Worm (Caenorhabditis elegans) whole organism, L1 larva: ENCODE results near the gene C45G9.6.

Experiments
- C04F5.9 ChIP-seq: sonication (generic microtip); optimal IDR thresholded peaks from 2 replicates; lab custom pipeline; 2016; ENCODE audit warnings: missing genetic modification characterization, missing compliant biosample characterization
- C34B4.2 ChIP-seq: sonication (generic microtip); optimal IDR thresholded peaks from 2 replicates; lab custom pipeline; 2017; ENCODE audit warnings: mild to moderate bottlenecking, missing genetic modification characterization, missing compliant biosample characterization
- Y116A8C.19 ChIP-seq: sonication (generic microtip); optimal IDR thresholded peaks from 2 replicates; lab custom pipeline; 2016; ENCODE audit warnings: missing compliant biosample characterization, missing genetic modification characterization, borderline replicate concordance
- alr-1 ChIP-seq: fragments of 200-800 bp; sonication (Bioruptor generic); optimal IDR thresholded peaks from 2 replicates; lab custom pipeline; 2018; ENCODE audit warnings: borderline replicate concordance, mild to moderate bottlenecking, missing genetic modification characterization, missing compliant biosample characterization
- aly-2 ChIP-seq: fragments of 150-350 bp; optimal IDR thresholded peaks from 2 replicates; lab custom pipeline; 2014; ENCODE audit warnings: missing biosample characterization, missing genetic modification characterization
- ceh-63 ChIP-seq: fragments of 200-800 bp; sonication (Bioruptor generic); optimal IDR thresholded peaks from 2 replicates; lab custom pipeline; 2018; ENCODE audit warnings: mild to moderate bottlenecking, missing genetic modification characterization, missing compliant biosample characterization
- ceh-8 ChIP-seq: fragments of 200-800 bp; sonication (Bioruptor generic); optimal IDR thresholded peaks from 2 replicates; lab custom pipeline; 2018; ENCODE audit warnings: mild to moderate bottlenecking, missing genetic modification characterization, moderate library complexity, missing compliant biosample characterization
- ceh-88 ChIP-seq: fragments of 200-800 bp; sonication (Bioruptor generic); IDR thresholded peaks from 2 replicates; pipeline ENCODE4 v1.3.6; 2022; ENCODE audit warnings: missing genetic modification characterization, missing compliant biosample characterization
- dpl-1 ChIP-seq, 3 experiments: fragments of 150-350 bp in 2 of 3; sonication (generic microtip) in 1 of 3; optimal IDR thresholded peaks; 2 replicates each; lab custom pipeline; 2014 to 2017; ENCODE audit warnings: missing biosample characterization in 3 of 3, missing genetic modification characterization in 3 of 3, missing genetic modification reagents in 3 of 3
- efl-1 ChIP-seq, 4 experiments: fragments of 150-350 bp; optimal IDR thresholded peaks in 3 of 4; peaks in 1 of 4; 1 replicate in 1 of 4; 2 replicates in 3 of 4; lab custom pipeline; 2014; ENCODE audit warnings: missing biosample characterization in 2 of 4, missing genetic modification characterization in 2 of 4, missing genetic modification reagents in 2 of 4
- elt-3 ChIP-seq, 6 experiments: fragments of 150-350 bp in 1 of 6; sonication (generic microtip); optimal IDR thresholded peaks; 2 replicates each; lab custom pipeline; 2017 to 2018; ENCODE audit warnings: missing biosample characterization in 6 of 6, missing genetic modification characterization in 6 of 6, inconsistent platforms in 1 of 6
- fkh-10 ChIP-seq: sonication (generic microtip); optimal IDR thresholded peaks from 2 replicates; lab custom pipeline; 2017; ENCODE audit warnings: missing biosample characterization, missing genetic modification reagents, missing genetic modification characterization
- fkh-8 ChIP-seq: sonication (generic microtip); optimal IDR thresholded peaks from 2 replicates; lab custom pipeline; 2016; ENCODE audit warnings: mild to moderate bottlenecking, missing genetic modification characterization, missing compliant biosample characterization
- grh-1 ChIP-seq: fragments of 200-800 bp; sonication (Bioruptor generic); IDR thresholded peaks from 2 replicates; pipeline ENCODE4 v1.3.6; 2022; ENCODE audit warnings: missing genetic modification reagents, missing genetic modification characterization, missing compliant biosample characterization
- lin-13 ChIP-seq: fragments of 150-350 bp; optimal IDR thresholded peaks from 2 replicates; lab custom pipeline; 2014; ENCODE audit warnings: missing biosample characterization, missing genetic modification reagents, missing genetic modification characterization
- lin-14 ChIP-seq: fragments of 200-800 bp; sonication (Bioruptor generic); optimal IDR thresholded peaks from 2 replicates; lab custom pipeline; 2018; ENCODE audit warnings: mild to moderate bottlenecking, missing genetic modification characterization, moderate library complexity, missing compliant biosample characterization
- lin-15B ChIP-seq: fragments of 150-350 bp; sonication (generic microtip); optimal IDR thresholded peaks from 3 replicates; lab custom pipeline; 2014; ENCODE audit warnings: missing biosample characterization, missing genetic modification characterization
- lin-35 ChIP-seq, 2 experiments: fragments of 150-350 bp; optimal IDR thresholded peaks; 2 replicates each; lab custom pipeline; 2014; ENCODE audit warnings: missing biosample characterization in 2 of 2, missing genetic modification characterization in 2 of 2, missing genetic modification reagents in 2 of 2
- lin-39 ChIP-seq: fragments of 150-350 bp; optimal IDR thresholded peaks from 2 replicates; lab custom pipeline; 2014; ENCODE audit warnings: missing biosample characterization, missing genetic modification reagents, missing genetic modification characterization
- lsy-2 ChIP-seq, 2 experiments: fragments of 150-350 bp; optimal IDR thresholded peaks; 2 replicates each; lab custom pipeline; 2014; ENCODE audit warnings: missing biosample characterization in 2 of 2, missing genetic modification characterization in 2 of 2
- mab-9 ChIP-seq: fragments of 200-800 bp; sonication (Bioruptor generic); IDR thresholded peaks from 2 replicates; pipeline ENCODE4 v1.3.6; 2022; ENCODE audit warnings: missing genetic modification reagents, missing genetic modification characterization, missing compliant biosample characterization
- mdl-1 ChIP-seq, 2 experiments: fragments of 150-350 bp; optimal IDR thresholded peaks; 2 replicates each; lab custom pipeline; 2014 to 2017; ENCODE audit warnings: missing biosample characterization in 2 of 2, missing genetic modification characterization in 2 of 2, inconsistent platforms in 1 of 2
- mep-1 ChIP-seq: fragments of 150-350 bp; optimal IDR thresholded peaks from 2 replicates; lab custom pipeline; 2014; ENCODE audit warnings: missing biosample characterization, missing genetic modification characterization
- nhr-12 ChIP-seq: sonication (generic microtip); optimal IDR thresholded peaks from 2 replicates; lab custom pipeline; 2017; ENCODE audit warnings: missing biosample characterization, missing genetic modification characterization
- nhr-237 ChIP-seq: fragments of 150-350 bp; optimal IDR thresholded peaks from 2 replicates; lab custom pipeline; 2014; ENCODE audit warnings: missing biosample characterization, missing genetic modification characterization
- nhr-28 ChIP-seq: fragments of 150-350 bp; optimal IDR thresholded peaks from 2 replicates; lab custom pipeline; 2014; ENCODE audit warnings: missing biosample characterization, missing genetic modification characterization
- nhr-77 ChIP-seq: fragments of 150-350 bp; optimal IDR thresholded peaks from 2 replicates; lab custom pipeline; 2014; ENCODE audit warnings: missing biosample characterization, missing genetic modification characterization
- nhr-85 ChIP-seq: sonication (generic microtip); peaks from one replicate; lab custom pipeline; 2016; ENCODE audit warnings: missing genetic modification characterization, inconsistent platforms, missing compliant biosample characterization
- pax-3 ChIP-seq: fragments of 200-800 bp; sonication (Bioruptor generic); optimal IDR thresholded peaks from 2 replicates; lab custom pipeline; 2018; ENCODE audit warnings: mild to moderate bottlenecking, missing genetic modification characterization, moderate library complexity, missing compliant biosample characterization
- pqm-1 ChIP-seq: sonication (generic microtip); optimal IDR thresholded peaks from 3 replicates; lab custom pipeline; 2017; ENCODE audit warnings: missing biosample characterization, missing genetic modification characterization
- snpc-4 ChIP-seq: fragments of 150-350 bp; optimal IDR thresholded peaks from 2 replicates; lab custom pipeline; 2014; ENCODE audit warnings: missing biosample characterization, missing genetic modification characterization
- snu-23 ChIP-seq: sonication (generic microtip); optimal IDR thresholded peaks from 2 replicates; lab custom pipeline; 2016; ENCODE audit warnings: missing genetic modification characterization, missing compliant biosample characterization
- sptf-1 ChIP-seq: fragments of 150-350 bp; optimal IDR thresholded peaks from 2 replicates; lab custom pipeline; 2014; ENCODE audit warnings: missing biosample characterization, missing genetic modification characterization
- tbx-2 ChIP-seq: sonication (generic microtip); optimal IDR thresholded peaks from 2 replicates; lab custom pipeline; 2016; ENCODE audit warnings: missing genetic modification characterization, missing compliant biosample characterization
- unc-30 ChIP-seq: sonication (generic microtip); optimal IDR thresholded peaks from 2 replicates; lab custom pipeline; 2017; ENCODE audit warnings: missing biosample characterization, missing genetic modification characterization
- unc-62 ChIP-seq: fragments of 150-350 bp; optimal IDR thresholded peaks from 2 replicates; lab custom pipeline; 2014; ENCODE audit warnings: missing biosample characterization, missing genetic modification reagents, missing genetic modification characterization
- unc-98 ChIP-seq: fragments of 200-800 bp; sonication (Bioruptor generic); IDR thresholded peaks from 2 replicates; pipeline ENCODE4 v1.3.6; 2022; ENCODE audit warnings: missing genetic modification characterization, missing compliant biosample characterization
- vab-15 ChIP-seq: sonication (generic microtip); optimal IDR thresholded peaks from 2 replicates; lab custom pipeline; 2017; ENCODE audit warnings: missing genotype, mild to moderate bottlenecking, missing genetic modification characterization, missing compliant biosample characterization
- xbp-1 ChIP-seq: sonication (generic microtip); optimal IDR thresholded peaks from 2 replicates; lab custom pipeline; 2016; ENCODE audit warnings: missing genetic modification characterization, missing compliant biosample characterization
- zag-1 ChIP-seq: fragments of 150-350 bp; optimal IDR thresholded peaks from 2 replicates; lab custom pipeline; 2014; ENCODE audit warnings: missing biosample characterization, missing genetic modification characterization
- zip-4 ChIP-seq: fragments of 200-800 bp; sonication (Bioruptor generic); optimal IDR thresholded peaks from 2 replicates; lab custom pipeline; 2018; ENCODE audit warnings: mild to moderate bottlenecking, missing genetic modification characterization, moderate library complexity, missing compliant biosample characterization
- ztf-11 ChIP-seq, 2 experiments: sonication (generic microtip); optimal IDR thresholded peaks; 2 replicates each; lab custom pipeline; 2016 to 2017; ENCODE audit warnings: missing genetic modification characterization in 2 of 2, missing biosample characterization in 1 of 2, missing compliant biosample characterization in 1 of 2
- ztf-4 ChIP-seq: fragments of 150-350 bp; optimal IDR thresholded peaks from 2 replicates; lab custom pipeline; 2014; ENCODE audit warnings: missing biosample characterization, missing genetic modification characterization

Gene C45G9.6

DNA sequence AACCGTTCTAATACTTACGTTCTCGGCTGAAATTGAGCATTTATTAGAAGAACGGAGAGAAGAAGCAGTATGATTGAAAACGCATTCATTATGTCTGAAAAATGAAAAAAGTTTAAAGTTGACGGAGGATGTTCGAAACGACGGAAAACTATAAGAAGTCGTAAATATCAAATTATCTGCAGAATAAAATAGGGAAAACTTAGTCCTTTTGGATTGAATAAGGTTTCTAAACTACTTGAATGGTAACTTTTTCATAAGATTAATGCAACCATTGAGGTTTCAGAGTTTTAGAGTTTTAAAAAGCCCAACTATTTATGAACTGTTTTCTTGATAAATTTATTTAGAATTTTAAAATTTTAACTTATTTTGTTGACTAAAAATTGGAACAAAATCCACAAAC, 35.3 kb downstream of the C45G9.6 start, which contains the start of gene C45G9.12:
Gene C45G9.12 (minus strand): TSS at position 101 of the 400 bp plus-strand sequence.
- TF ChIP-seq lin-13 (GFP tag; lab: Kevin White, UChicago): no peak
- TF ChIP-seq efl-1 (optimal IDR thresholded peaks at IDR 0.05; lab: Kevin White, UChicago): no peak
- TF ChIP-seq efl-1 (GFP tag; optimal IDR thresholded peaks at IDR 0.05 in 1 of 2; lab: Kevin White, UChicago): peak in 1 of 2 experiments; percentile 21

DNA sequence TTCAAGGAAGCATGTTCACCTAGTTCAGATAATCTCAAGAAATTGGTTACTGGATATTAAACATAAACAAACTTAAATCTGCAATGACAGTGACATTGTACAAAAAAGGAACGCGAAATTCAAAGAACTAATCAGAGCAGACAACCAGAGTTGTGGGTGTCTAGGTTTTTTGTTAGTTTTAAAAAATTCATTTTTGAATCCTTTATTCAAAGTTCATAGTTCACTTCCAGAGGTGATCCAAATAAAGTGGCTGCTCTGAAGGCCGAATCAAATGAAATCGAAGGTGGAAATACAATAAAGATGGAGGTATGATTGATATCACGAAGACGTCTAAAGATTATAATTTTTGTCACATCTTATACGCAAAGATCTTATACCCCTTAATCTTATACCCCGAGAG, 38.1 kb downstream of the C45G9.6 start, which contains the start of gene ttbk-6:
Gene ttbk-6 (plus strand): TSS at position 301 of the 400 bp plus-strand sequence.
- no peak for TF ChIP-seq dpl-1 (GFP tag; optimal IDR thresholded peaks at IDR 0.05; lab: Kevin White, UChicago)
- TF ChIP-seq lin-15B: no peak
- no peak for TF ChIP-seq zag-1 (tag; lab: Kevin White, UChicago)
- TF ChIP-seq lin-39 (tag; lab: Kevin White, UChicago): no peak
- TF ChIP-seq nhr-12 (tag; lab: Kevin White, UChicago): no peak
- TF ChIP-seq ztf-11 (tag; optimal IDR thresholded peaks at IDR 0.05; lab: Kevin White, UChicago): no peak
- no peak for TF ChIP-seq pax-3 (tag; lab: Kevin White, UChicago)

DNA sequence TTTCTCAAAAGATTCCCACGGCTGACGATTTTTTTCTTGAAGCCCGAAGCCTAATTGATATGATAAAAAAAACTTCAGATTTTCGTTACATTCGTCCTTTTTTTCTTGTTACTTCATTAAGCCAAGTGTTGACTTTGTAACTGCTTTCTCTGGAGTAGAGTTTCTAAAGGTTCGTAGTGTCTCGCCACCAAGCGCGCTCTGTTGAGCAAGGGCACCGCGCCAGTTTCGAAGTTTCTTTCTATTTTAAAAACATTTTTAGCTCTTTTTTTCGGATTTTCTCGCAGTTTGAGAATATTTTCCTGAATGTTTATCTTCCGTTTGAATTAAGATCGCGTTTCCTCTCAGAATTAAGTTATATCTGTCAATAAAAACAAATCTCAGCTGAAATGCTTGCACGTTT, 40.3 kb downstream of the C45G9.6 start:
- TF ChIP-seq aly-2 (no peak), ztf-4 (tag; lab: Kevin White, UChicago) (no peak), vab-15 (tag; lab: Kevin White, UChicago) (no peak), xbp-1 (no peak), sptf-1 (no peak), ceh-88 (GFP tag; lab: Robert Waterston, UW) (no peak), dpl-1 (GFP tag; optimal IDR thresholded peaks at IDR 0.05; lab: Kevin White, UChicago) (peak in 1 of 3 experiments; percentile 48), lin-35 (GFP tag; optimal IDR thresholded peaks at IDR 0.05; lab: Kevin White, UChicago) (peak in 1 of 2 experiments; percentile 2), pqm-1 (tag; lab: Kevin White, UChicago) (no peak), efl-1 (optimal IDR thresholded peaks at IDR 0.05; lab: Kevin White, UChicago) (peak; percentile 56 to 69), efl-1 (GFP tag; optimal IDR thresholded peaks at IDR 0.05 in 1 of 2; lab: Kevin White, UChicago) (peak in 1 of 2 experiments; percentile 27)

DNA sequence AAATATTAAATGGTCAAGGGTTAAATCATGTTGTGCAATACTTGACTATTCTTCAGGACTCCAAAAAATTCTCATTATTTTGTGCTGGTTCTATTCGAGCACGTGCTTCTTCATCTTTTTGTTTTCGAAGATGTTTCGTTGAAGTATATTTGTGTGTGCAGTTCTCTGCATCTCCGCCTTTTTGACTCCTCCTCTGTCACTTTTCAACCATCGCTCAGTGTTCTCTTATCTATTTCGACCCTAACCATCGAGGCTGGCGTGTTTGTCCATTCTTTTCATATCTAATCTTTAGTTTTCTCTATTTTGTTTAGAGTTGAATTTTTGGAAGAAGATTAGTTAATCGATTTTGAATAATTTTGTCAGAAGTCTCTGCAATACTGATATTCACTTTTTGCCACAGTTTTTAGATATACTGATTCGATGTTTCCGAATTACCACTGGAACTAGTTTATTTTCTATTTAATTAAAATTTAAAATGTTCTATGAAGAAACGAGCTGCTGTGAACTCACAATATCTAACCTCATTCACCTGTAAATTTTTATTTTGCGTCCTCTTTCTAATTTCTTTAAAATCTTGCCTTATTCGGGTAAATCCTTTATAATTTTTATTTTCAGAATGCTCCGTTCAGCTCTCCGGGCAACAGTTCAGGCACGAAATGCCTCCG, 41.0 kb downstream of the C45G9.6 start, which contains the start of gene alh-1:
Gene alh-1 (plus strand): TSS at position 615 of the 665 bp plus-strand sequence.
- TF ChIP-seq lin-39 (tag; lab: Kevin White, UChicago) (no peak), nhr-237 (tag; lab: Kevin White, UChicago) (no peak), lsy-2 (tag; optimal IDR thresholded peaks at IDR 0.05; lab: Kevin White, UChicago) (peak in 1 of 2 experiments; percentile 4), elt-3 (tag; optimal IDR thresholded peaks at IDR 0.05; lab: Kevin White, UChicago) (no peak), xbp-1 (no peak), aly-2 (no peak), Y116A8C.19 (no peak), unc-98 (GFP tag; lab: Robert Waterston, UW) (no peak), snu-23 (GFP tag; lab: Kevin White, UChicago) (peak; percentile 35), fkh-10 (GFP tag; lab: Kevin White, UChicago) (no peak), ztf-11 (tag; optimal IDR thresholded peaks at IDR 0.05; lab: Kevin White, UChicago) (no peak), tbx-2 (tag; lab: Kevin White, UChicago) (no peak), efl-1 (optimal IDR thresholded peaks at IDR 0.05; lab: Kevin White, UChicago) (peak in 1 of 2 experiments; percentile 6), efl-1 (GFP tag; optimal IDR thresholded peaks at IDR 0.05 in 1 of 2; lab: Kevin White, UChicago) (peak in 1 of 2 experiments; percentile 88), grh-1 (GFP tag; lab: Robert Waterston, UW) (no peak), mab-9 (no peak), snpc-4 (tag; lab: Kevin White, UChicago) (no peak), unc-30 (no peak), dpl-1 (GFP tag; optimal IDR thresholded peaks at IDR 0.05; lab: Kevin White, UChicago) (no peak), lin-35 (GFP tag; optimal IDR thresholded peaks at IDR 0.05; lab: Kevin White, UChicago) (peak in 1 of 2 experiments; percentile 7), zag-1 (tag; lab: Kevin White, UChicago) (no peak), ceh-8 (GFP tag; lab: Kevin White, UChicago) (no peak), mdl-1 (tag; optimal IDR thresholded peaks at IDR 0.05; lab: Kevin White, UChicago) (peak in 1 of 2 experiments; percentile 57), nhr-85 (peak; percentile 57), nhr-77 (peak; percentile 2), unc-62 (no peak), C34B4.2 (tag; lab: Kevin White, UChicago) (no peak), vab-15 (tag; lab: Kevin White, UChicago) (no peak), alr-1 (tag; lab: Kevin White, UChicago) (no peak), fkh-8 (tag; lab: Kevin White, UChicago) (no peak), C04F5.9 (tag; lab: Kevin White, UChicago) (no peak), ceh-63 (GFP tag; lab: Kevin White, UChicago) (no peak), lin-14 (GFP tag; lab: Kevin White, UChicago) (peak; percentile 53), zip-4 (GFP tag; lab: Kevin White, UChicago) (no peak), mep-1 (peak; percentile 21), nhr-28 (tag; lab: Kevin White, UChicago) (no peak)
